Worm (Caenorhabditis elegans) whole organism, young adult: ENCODE measurements around the gene srd-13.

ENCODE experiments used
- B0261.1 ChIP-seq: sonication (generic microtip); optimal IDR thresholded peaks from 2 replicates; lab custom pipeline; 2016; ENCODE audit warnings: mild to moderate bottlenecking, missing genetic modification characterization, moderate library complexity, missing compliant biosample characterization
- B0336.3 ChIP-seq: fragments of 200-800 bp; sonication (Bioruptor generic); IDR thresholded peaks from 2 replicates; pipeline ENCODE4 v1.3.6; 2022; ENCODE audit warnings: missing genetic modification characterization, missing compliant biosample characterization
- C06A6.2 ChIP-seq: fragments of 200-800 bp; sonication (Bioruptor generic); conservative IDR thresholded peaks from 2 replicates; pipeline ENCODE4 v1.3.6; 2022; ENCODE audit warnings: missing genetic modification characterization, missing compliant biosample characterization
- F10E7.11 ChIP-seq: sonication (generic microtip); optimal IDR thresholded peaks from 2 replicates; lab custom pipeline; 2017; ENCODE audit warnings: mild to moderate bottlenecking, missing genetic modification characterization, moderate library complexity, missing compliant biosample characterization
- F23B12.7 ChIP-seq: sonication (generic microtip); optimal IDR thresholded peaks from 2 replicates; lab custom pipeline; 2017; ENCODE audit warnings: missing genetic modification characterization, mild to moderate bottlenecking, missing compliant biosample characterization, antibody characterized with exemption, moderate library complexity; ENCODE audit not compliant: insufficient read depth
- F52B5.7 ChIP-seq: sonication (generic microtip); optimal IDR thresholded peaks from 2 replicates; lab custom pipeline; 2016; ENCODE audit warnings: mild to moderate bottlenecking, missing genetic modification characterization, missing compliant biosample characterization
- F57C9.4 ChIP-seq: sonication (generic microtip); optimal IDR thresholded peaks from 2 replicates; lab custom pipeline; 2017; ENCODE audit warnings: mild to moderate bottlenecking, missing genetic modification characterization, missing compliant biosample characterization
- K12H6.12 ChIP-seq: fragments of 200-800 bp; sonication (Bioruptor generic); optimal IDR thresholded peaks from 2 replicates; lab custom pipeline; 2018; ENCODE audit warnings: mild to moderate bottlenecking, missing genetic modification characterization, missing compliant biosample characterization
- Y53F4B.3 ChIP-seq: fragments of 200-800 bp; sonication (Bioruptor generic); IDR thresholded peaks from 2 replicates; pipeline ENCODE4 v1.3.6; 2022; ENCODE audit warnings: missing genetic modification reagents, missing genetic modification characterization, missing compliant biosample characterization
- Y56A3A.18 ChIP-seq: fragments of 200-800 bp; sonication (Bioruptor generic); IDR thresholded peaks from 2 replicates; pipeline ENCODE4 v1.3.6; 2022; ENCODE audit warnings: missing genetic modification reagents, missing genetic modification characterization, missing compliant biosample characterization
- ZK185.1 ChIP-seq: sonication (generic microtip); optimal IDR thresholded peaks from 2 replicates; lab custom pipeline; 2016; ENCODE audit warnings: mild to moderate bottlenecking, missing genetic modification characterization, missing compliant biosample characterization; ENCODE audit not compliant: poor library complexity, severe bottlenecking
- atf-7 ChIP-seq: sonication (generic microtip); optimal IDR thresholded peaks from 2 replicates; lab custom pipeline; 2017; ENCODE audit warnings: mild to moderate bottlenecking, missing genetic modification characterization, missing compliant biosample characterization
- bed-1 ChIP-seq: fragments of 200-800 bp; sonication (Bioruptor generic); IDR thresholded peaks from 2 replicates; pipeline ENCODE4 v1.3.6; 2022; ENCODE audit warnings: missing genetic modification reagents, missing genetic modification characterization, missing compliant biosample characterization
- cebp-1 ChIP-seq, 2 experiments: fragments of 200-800 bp in 1 of 2; sonication (Bioruptor generic) in 1 of 2; sonication (generic microtip) in 1 of 2; IDR thresholded peaks in 1 of 2; optimal IDR thresholded peaks in 1 of 2; 2 replicates each; pipeline versions ENCODE4 v1.3.6 to Lab custom; 2017 to 2022; ENCODE audit warnings: missing compliant biosample characterization in 2 of 2, missing genetic modification characterization in 2 of 2, mild to moderate bottlenecking in 1 of 2, missing genetic modification reagents in 1 of 2, moderate library complexity in 1 of 2
- cebp-2 ChIP-seq: fragments of 200-800 bp; sonication (Bioruptor generic); IDR thresholded peaks from 2 replicates; pipeline ENCODE4 v1.3.6; 2022; ENCODE audit warnings: missing genetic modification characterization, missing compliant biosample characterization
- ceh-27 ChIP-seq: fragments of 200-800 bp; sonication (Bioruptor generic); optimal IDR thresholded peaks from 2 replicates; lab custom pipeline; 2018; ENCODE audit warnings: mild to moderate bottlenecking, missing genetic modification characterization, moderate library complexity, missing compliant biosample characterization
- ceh-79 ChIP-seq: sonication (generic microtip); optimal IDR thresholded peaks from 2 replicates; lab custom pipeline; 2017; ENCODE audit warnings: mild to moderate bottlenecking, missing genetic modification characterization, missing compliant biosample characterization
- dox-1 ChIP-seq: fragments of 200-800 bp; sonication (Bioruptor generic); IDR thresholded peaks from 2 replicates; pipeline ENCODE4 v1.3.6; 2022; ENCODE audit warnings: missing genetic modification reagents, missing genetic modification characterization, missing compliant biosample characterization
- efl-1 ChIP-seq: fragments of 150-350 bp; optimal IDR thresholded peaks from 2 replicates; lab custom pipeline; 2014; ENCODE audit warnings: missing biosample characterization, missing genetic modification reagents, missing genetic modification characterization
- ets-4 ChIP-seq: fragments of 200-800 bp; sonication (Bioruptor generic); optimal IDR thresholded peaks from 2 replicates; lab custom pipeline; 2018; ENCODE audit warnings: mild to moderate bottlenecking, missing genetic modification characterization, missing compliant biosample characterization
- hmg-20 ChIP-seq: fragments of 200-800 bp; sonication (Bioruptor generic); IDR thresholded peaks from 2 replicates; pipeline ENCODE4 v1.3.6; 2022; ENCODE audit warnings: missing genetic modification reagents, missing genetic modification characterization, missing compliant biosample characterization
- let-607 ChIP-seq, 2 experiments: fragments of 200-800 bp in 1 of 2; sonication (Bioruptor generic) in 1 of 2; sonication (generic microtip) in 1 of 2; optimal IDR thresholded peaks; 2 replicates each; lab custom pipeline; 2016 to 2018; ENCODE audit warnings: mild to moderate bottlenecking in 2 of 2, missing compliant biosample characterization in 2 of 2, missing genetic modification characterization in 2 of 2, moderate library complexity in 2 of 2, missing genotype in 1 of 2
- lin-26 ChIP-seq: fragments of 200-800 bp; sonication (Bioruptor generic); IDR thresholded peaks from 2 replicates; pipeline ENCODE4 v1.3.6; 2022; ENCODE audit warnings: missing genetic modification reagents, missing genetic modification characterization, missing compliant biosample characterization
- lin-40 ChIP-seq: sonication (generic microtip); optimal IDR thresholded peaks from 2 replicates; lab custom pipeline; 2016; ENCODE audit warnings: missing genetic modification characterization, mild to moderate bottlenecking, missing compliant biosample characterization, missing genotype, missing genetic modification reagents
- lsy-27 ChIP-seq: sonication (generic microtip); optimal IDR thresholded peaks from 2 replicates; lab custom pipeline; 2017; ENCODE audit warnings: missing genetic modification characterization, mild to moderate bottlenecking, missing compliant biosample characterization, antibody characterized with exemption, missing genotype, borderline replicate concordance; ENCODE audit not compliant: insufficient read depth
- madf-10 ChIP-seq: sonication (generic microtip); optimal IDR thresholded peaks from 2 replicates; lab custom pipeline; 2016; ENCODE audit warnings: mild to moderate bottlenecking, missing genetic modification characterization, missing compliant biosample characterization
- mxl-1 ChIP-seq: sonication (generic microtip); optimal IDR thresholded peaks from 2 replicates; lab custom pipeline; 2016; ENCODE audit warnings: missing genetic modification characterization, missing compliant biosample characterization
- nhr-120 ChIP-seq: fragments of 200-800 bp; sonication (Bioruptor generic); IDR thresholded peaks from 2 replicates; pipeline ENCODE4 v1.3.6; 2022; ENCODE audit warnings: missing genetic modification characterization, missing compliant biosample characterization
- nhr-80 ChIP-seq: sonication (generic microtip); optimal IDR thresholded peaks from 2 replicates; lab custom pipeline; 2016; ENCODE audit warnings: missing genetic modification characterization, missing compliant biosample characterization
- nhr-90 ChIP-seq: sonication (generic microtip); optimal IDR thresholded peaks from 2 replicates; lab custom pipeline; 2016; ENCODE audit warnings: missing genotype, mild to moderate bottlenecking, missing genetic modification characterization, missing compliant biosample characterization
- pha-4 ChIP-seq: fragments of 150-350 bp; sonication (generic microtip); optimal IDR thresholded peaks from 2 replicates; lab custom pipeline; 2014; ENCODE audit warnings: missing biosample characterization, missing genetic modification reagents, missing genetic modification characterization
- rcor-1 ChIP-seq: fragments of 200-800 bp; sonication (Bioruptor generic); IDR thresholded peaks from 2 replicates; pipeline ENCODE4 v1.3.6; 2022; ENCODE audit warnings: missing genetic modification reagents, missing genetic modification characterization, missing compliant biosample characterization
- rec-8 ChIP-seq, 2 experiments: sonication (generic microtip); optimal IDR thresholded peaks; 2 replicates each; lab custom pipeline; 2016; ENCODE audit warnings: mild to moderate bottlenecking in 2 of 2, missing genetic modification characterization in 2 of 2, missing genetic modification reagents in 2 of 2, missing genotype in 2 of 2, missing biosample characterization in 1 of 2, missing compliant biosample characterization in 1 of 2, moderate library complexity in 1 of 2
- snpc-4 ChIP-seq, 5 experiments: fragments of 150-350 bp in 1 of 5; sonication (generic microtip) in 4 of 5; optimal IDR thresholded peaks; 2 replicates each; lab custom pipeline; 2014 to 2018; ENCODE audit warnings: missing genetic modification characterization in 5 of 5, missing biosample characterization in 3 of 5, antibody characterized with exemption in 2 of 5, mild to moderate bottlenecking in 2 of 5, missing compliant biosample characterization in 2 of 5, missing genotype in 2 of 5, moderate library complexity in 2 of 5, missing genetic modification reagents in 1 of 5
- tbp1 ChIP-seq: fragments of 200-800 bp; sonication (Bioruptor generic); optimal IDR thresholded peaks from 2 replicates; lab custom pipeline; 2018; ENCODE audit warnings: mild to moderate bottlenecking, missing genetic modification characterization, missing compliant biosample characterization
- unc-62 ChIP-seq: fragments of 150-350 bp; optimal IDR thresholded peaks from 2 replicates; lab custom pipeline; 2014; ENCODE audit warnings: missing biosample characterization, missing genetic modification reagents, missing genetic modification characterization
- ztf-22 ChIP-seq: fragments of 200-800 bp; sonication (Bioruptor generic); optimal IDR thresholded peaks from 2 replicates; lab custom pipeline; 2018; ENCODE audit warnings: mild to moderate bottlenecking, missing genetic modification characterization, moderate library complexity, missing compliant biosample characterization
- ztf-25 ChIP-seq: fragments of 200-800 bp; sonication (Bioruptor generic); IDR thresholded peaks from 2 replicates; pipeline ENCODE4 v1.3.6; 2022; ENCODE audit warnings: missing genetic modification reagents, missing genetic modification characterization, missing compliant biosample characterization
- ztf-6 ChIP-seq: fragments of 200-800 bp; sonication (Bioruptor generic); IDR thresholded peaks from 2 replicates; pipeline ENCODE4 v1.3.6; 2022; ENCODE audit warnings: missing genetic modification reagents, missing genetic modification characterization, missing compliant biosample characterization

Gene srd-13

DNA sequence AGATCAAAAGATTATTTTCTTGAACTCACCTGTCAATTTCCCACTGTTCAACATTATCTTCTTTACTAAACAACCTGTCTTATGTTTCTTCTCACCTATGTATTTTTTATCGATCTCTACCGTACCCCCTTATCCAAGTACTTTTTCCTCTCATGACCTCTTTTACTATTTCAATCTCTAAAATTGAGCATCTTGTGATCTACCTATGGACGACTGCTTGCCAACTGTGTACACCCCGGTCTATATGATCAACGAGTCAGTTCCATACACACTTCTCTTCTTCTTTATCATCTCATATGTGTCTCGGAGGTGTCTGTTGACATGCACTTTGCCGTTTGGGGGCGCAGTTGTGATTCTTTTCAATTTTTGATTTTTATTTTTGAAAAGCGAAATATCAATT is 45.3 kb downstream of the srd-13 start:
- TF ChIP-seq C06A6.2 (GFP tag; lab: Robert Waterston, UW) = no peak
- peak; percentile 9 for TF ChIP-seq pha-4
- no peak for TF ChIP-seq unc-62 (GFP tag; lab: Kevin White, UChicago)
- no peak for TF ChIP-seq atf-7 (tag; lab: Kevin White, UChicago)
- no peak for TF ChIP-seq ZK185.1 (tag; lab: Kevin White, UChicago)
- no peak for TF ChIP-seq F52B5.7 (tag; lab: Kevin White, UChicago)
- TF ChIP-seq nhr-80 (tag; lab: Kevin White, UChicago) = peak; percentile 91
- TF ChIP-seq lsy-27 (tag; lab: Kevin White, UChicago) = no peak
- no peak for TF ChIP-seq ceh-27 (GFP tag; lab: Kevin White, UChicago)
- TF ChIP-seq Y56A3A.18 = no peak
- no peak for TF ChIP-seq K12H6.12 (tag; lab: Kevin White, UChicago)
- no peak for TF ChIP-seq B0261.1 (tag; lab: Kevin White, UChicago)
- 0 out of 2 replicates have a peak, but pooled peaks have one; percentile 26 for TF ChIP-seq B0336.3
- TF ChIP-seq snpc-4 (GFP tag; optimal IDR thresholded peaks at IDR 0.05; lab: Kevin White, UChicago) = no peak
- peak in 1 of 4 experiments; percentile 16 for TF ChIP-seq snpc-4 (tag; optimal IDR thresholded peaks at IDR 0.05; lab: Kevin White, UChicago)
- no peak for TF ChIP-seq rec-8 (tag; optimal IDR thresholded peaks at IDR 0.05; lab: Kevin White, UChicago)
- no peak for TF ChIP-seq Y53F4B.3 (GFP tag; lab: Robert Waterston, UW)
- peak; percentile 67 for TF ChIP-seq dox-1 (GFP tag; lab: Robert Waterston, UW)
- no peak for TF ChIP-seq cebp-1 (GFP tag; IDR thresholded peaks at IDR 0.05; lab: Robert Waterston, UW)
- TF ChIP-seq cebp-1 (tag; optimal IDR thresholded peaks at IDR 0.05; lab: Kevin White, UChicago) = peak; percentile 62
- no peak for TF ChIP-seq efl-1 (GFP tag; lab: Kevin White, UChicago)
- peak; percentile 18 for TF ChIP-seq tbp1 (GFP tag; lab: Kevin White, UChicago)
- no peak for TF ChIP-seq lin-26
- peak; percentile 31 for TF ChIP-seq ztf-22
- peak; percentile 78 to 86 for TF ChIP-seq let-607 (tag; optimal IDR thresholded peaks at IDR 0.05; lab: Kevin White, UChicago)
- TF ChIP-seq nhr-90 (tag; lab: Kevin White, UChicago) = peak; percentile 21
- TF ChIP-seq madf-10 (tag; lab: Kevin White, UChicago) = peak; percentile 17
- TF ChIP-seq cebp-2 (GFP tag; lab: Robert Waterston, UW) = no peak
- no peak for TF ChIP-seq hmg-20 (GFP tag; lab: Robert Waterston, UW)
- TF ChIP-seq ztf-6 (GFP tag; lab: Robert Waterston, UW) = no peak
- no peak for TF ChIP-seq mxl-1 (tag; lab: Kevin White, UChicago)
- TF ChIP-seq F57C9.4 (tag; lab: Kevin White, UChicago) = no peak
- TF ChIP-seq ztf-25 (GFP tag; lab: Robert Waterston, UW) = no peak
- no peak for TF ChIP-seq ceh-79
- no peak for TF ChIP-seq rcor-1 (GFP tag; lab: Robert Waterston, UW)
- TF ChIP-seq F23B12.7 (tag; lab: Kevin White, UChicago) = no peak
- TF ChIP-seq F10E7.11 (tag; lab: Kevin White, UChicago) = no peak
- peak; percentile 2 for TF ChIP-seq lin-40
- no peak for TF ChIP-seq nhr-120 (GFP tag; lab: Robert Waterston, UW)
- peak; percentile 6 for TF ChIP-seq ets-4
- no peak for TF ChIP-seq bed-1 (GFP tag; lab: Robert Waterston, UW)
